Fruit fly (Drosophila melanogaster) whole organism, prepupa: ENCODE results near the gene CG32263.

Experiments
- CG15336 ChIP-seq: fragments of 200-800 bp; sonication (Bioruptor generic); IDR thresholded peaks from 2 replicates; pipeline ENCODE4 v1.3.6; 2022; ENCODE audit warnings: missing biosample characterization, missing genetic modification characterization
- CG3919 ChIP-seq: fragments of 200-800 bp; sonication (Bioruptor generic); optimal IDR thresholded peaks from 3 replicates; lab custom pipeline; 2016; ENCODE audit warnings: missing biosample characterization, missing genetic modification characterization
- CG7368 ChIP-seq: fragments of 200-800 bp; sonication (Bioruptor generic); optimal IDR thresholded peaks from 3 replicates; lab custom pipeline; 2016; ENCODE audit warnings: missing biosample characterization, missing genetic modification characterization
- Eip78C ChIP-seq: fragments of 200-800 bp; sonication (Bioruptor generic); peaks from one replicate; lab custom pipeline; 2016; ENCODE audit warnings: missing biosample characterization, missing genetic modification characterization
- Hr39 ChIP-seq: fragments of 200-800 bp; sonication (Bioruptor generic); optimal IDR thresholded peaks from 2 replicates; lab custom pipeline; 2016; ENCODE audit warnings: missing biosample characterization, missing genetic modification characterization
- Hr4 ChIP-seq: fragments of 200-800 bp; sonication (Bioruptor generic); optimal IDR thresholded peaks from 3 replicates; lab custom pipeline; 2016; ENCODE audit warnings: missing biosample characterization, missing genetic modification characterization
- Met ChIP-seq: fragments of 200-800 bp; sonication (Bioruptor generic); optimal IDR thresholded peaks from 3 replicates; lab custom pipeline; 2016; ENCODE audit warnings: missing biosample characterization, missing genetic modification characterization
- Sox14 ChIP-seq: fragments of 200-800 bp; sonication (Bioruptor generic); optimal IDR thresholded peaks from 3 replicates; lab custom pipeline; 2016; ENCODE audit warnings: missing biosample characterization, missing genetic modification characterization
- cyc ChIP-seq: fragments of 200-800 bp; sonication (Bioruptor generic); optimal IDR thresholded peaks from 3 replicates; lab custom pipeline; 2016; ENCODE audit warnings: missing biosample characterization, missing genetic modification characterization
- dsx ChIP-seq: fragments of 200-800 bp; optimal IDR thresholded peaks from 3 replicates; lab custom pipeline; 2019; ENCODE audit warnings: missing biosample characterization, mild to moderate bottlenecking, missing genetic modification characterization, moderate library complexity; ENCODE audit not compliant: poor library complexity, severe bottlenecking
- svp ChIP-seq: fragments of 200-800 bp; sonication (Bioruptor generic); peaks from one replicate; lab custom pipeline; 2016; ENCODE audit warnings: missing biosample characterization, missing genetic modification characterization

CG32263 gene

dm6 chr3L:3760395-3760997 is 50.4 kb downstream of the CG32263 start:
- peak; percentile 28 for TF ChIP-seq cyc (GFP tag; lab: Kevin White, UChicago)
- TF ChIP-seq Hr4 (GFP tag; lab: Kevin White, UChicago), result peak; percentile 5
- TF ChIP-seq CG3919 (GFP tag; lab: Kevin White, UChicago), result no peak
- peak; percentile 59 for TF ChIP-seq Eip78C
- peak; percentile 21 for TF ChIP-seq dsx
- TF ChIP-seq Met (GFP tag; lab: Kevin White, UChicago), result peak; percentile 31
- peak; percentile 4 for TF ChIP-seq Hr39 (GFP tag; lab: Kevin White, UChicago)
- TF ChIP-seq svp, result peak; percentile 62
- TF ChIP-seq CG15336 (GFP tag; lab: Robert Waterston, UW), result 0 out of 2 replicates have a peak, but pooled peaks have one; percentile 15
- no peak for TF ChIP-seq CG7368 (GFP tag; lab: Kevin White, UChicago)
- TF ChIP-seq Sox14 (GFP tag; lab: Kevin White, UChicago), result peak; percentile 12
- TF ChIP-seq, all 60 proteins: peak for 9
